Worm (Caenorhabditis elegans): ENCODE results near the gene nhr-267.

- no peak for TF ChIP-seq ama-1 (optimal IDR thresholded peaks at IDR 0.05)
- no peak for TF ChIP-seq nhr-77 (tag; optimal IDR thresholded peaks at IDR 0.05)
- TF ChIP-seq mdl-1 (tag; optimal IDR thresholded peaks at IDR 0.05): no peak
- no peak for TF ChIP-seq ztf-11 (tag; optimal IDR thresholded peaks at IDR 0.05)
- no peak for TF ChIP-seq nhr-10 (tag; optimal IDR thresholded peaks at IDR 0.05)
- TF ChIP-seq spr-1 (tag; optimal IDR thresholded peaks at IDR 0.05): no peak
- no peak for TF ChIP-seq lin-29 (GFP tag; IDR thresholded peaks at IDR 0.05)
- TF ChIP-seq Y5F2A.4 (GFP tag; optimal IDR thresholded peaks at IDR 0.05): no peak
- TF ChIP-seq F44E2.7 (GFP tag; IDR thresholded peaks at IDR 0.05): no peak
- no peak for TF ChIP-seq ceh-32 (tag; optimal IDR thresholded peaks at IDR 0.05; ENCODE audit: poor library complexity)
- TF ChIP-seq lir-3 (tag; optimal IDR thresholded peaks at IDR 0.05): no peak
- no peak for TF ChIP-seq zag-1 (tag; optimal IDR thresholded peaks at IDR 0.05)
- no peak for TF ChIP-seq mep-1 (tag; optimal IDR thresholded peaks at IDR 0.05)
Measured at ce11 chrIV:9245423-9245822, 40.8 kb downstream of the nhr-267 start, which contains the start of gene Y11D7A.5.
